Worm (Caenorhabditis elegans) whole organism, young adult: ENCODE data around the gene ddl-2.
A peak's percentile ranks its signal among the peaks of the same experiment; 100 is the strongest.

Source experiments
- B0336.3 ChIP-seq: fragments of 200-800 bp; sonication (Bioruptor generic); IDR thresholded peaks from 2 replicates; pipeline ENCODE4 v1.3.6; 2022; ENCODE audit warnings: missing genetic modification characterization, missing compliant biosample characterization
- C06A6.2 ChIP-seq: fragments of 200-800 bp; sonication (Bioruptor generic); conservative IDR thresholded peaks from 2 replicates; pipeline ENCODE4 v1.3.6; 2022; ENCODE audit warnings: missing genetic modification characterization, missing compliant biosample characterization
- F22D6.2 ChIP-seq: sonication (generic microtip); optimal IDR thresholded peaks from 2 replicates; lab custom pipeline; 2016; ENCODE audit warnings: mild to moderate bottlenecking, missing genetic modification characterization, missing compliant biosample characterization
- F23B12.7 ChIP-seq: sonication (generic microtip); optimal IDR thresholded peaks from 2 replicates; lab custom pipeline; 2017; ENCODE audit warnings: missing genetic modification characterization, mild to moderate bottlenecking, missing compliant biosample characterization, antibody characterized with exemption, moderate library complexity; ENCODE audit not compliant: insufficient read depth
- F33H1.4 ChIP-seq: fragments of 200-800 bp; sonication (Bioruptor generic); IDR thresholded peaks from 2 replicates; pipeline ENCODE4 v1.3.6; 2022; ENCODE audit warnings: missing genetic modification reagents, missing genetic modification characterization, missing compliant biosample characterization
- F57A8.1 ChIP-seq: fragments of 200-800 bp; sonication (Bioruptor generic); optimal IDR thresholded peaks from 2 replicates; lab custom pipeline; 2018; ENCODE audit warnings: mild to moderate bottlenecking, missing genetic modification characterization, moderate library complexity, missing compliant biosample characterization
- F57C9.4 ChIP-seq: sonication (generic microtip); optimal IDR thresholded peaks from 2 replicates; lab custom pipeline; 2017; ENCODE audit warnings: mild to moderate bottlenecking, missing genetic modification characterization, missing compliant biosample characterization
- K11D2.4 ChIP-seq: fragments of 200-800 bp; sonication (Bioruptor generic); IDR thresholded peaks from 2 replicates; pipeline ENCODE4 v1.3.6; 2022; ENCODE audit warnings: missing genetic modification reagents, missing genetic modification characterization, missing compliant biosample characterization
- T07F8.4 ChIP-seq: sonication (generic microtip); optimal IDR thresholded peaks from 2 replicates; lab custom pipeline; 2016; ENCODE audit warnings: mild to moderate bottlenecking, missing genetic modification characterization, moderate library complexity, missing compliant biosample characterization
- Y53F4B.3 ChIP-seq: fragments of 200-800 bp; sonication (Bioruptor generic); IDR thresholded peaks from 2 replicates; pipeline ENCODE4 v1.3.6; 2022; ENCODE audit warnings: missing genetic modification reagents, missing genetic modification characterization, missing compliant biosample characterization
- Y79H2A.3 ChIP-seq: fragments of 200-800 bp; sonication (Bioruptor generic); conservative IDR thresholded peaks from 2 replicates; pipeline ENCODE4 v1.3.6; 2022; ENCODE audit warnings: missing genetic modification reagents, missing genetic modification characterization, missing compliant biosample characterization
- ZK185.1 ChIP-seq: sonication (generic microtip); optimal IDR thresholded peaks from 2 replicates; lab custom pipeline; 2016; ENCODE audit warnings: mild to moderate bottlenecking, missing genetic modification characterization, missing compliant biosample characterization; ENCODE audit not compliant: poor library complexity, severe bottlenecking
- attf-3 ChIP-seq: fragments of 200-800 bp; sonication (Bioruptor generic); conservative IDR thresholded peaks from 2 replicates; pipeline ENCODE4 v1.3.6; 2022; ENCODE audit warnings: missing genetic modification reagents, missing genetic modification characterization, missing compliant biosample characterization
- attf-5 ChIP-seq: fragments of 200-800 bp; sonication (Bioruptor generic); optimal IDR thresholded peaks from 2 replicates; lab custom pipeline; 2018; ENCODE audit warnings: mild to moderate bottlenecking, missing genetic modification characterization, missing compliant biosample characterization
- attf-6 ChIP-seq: fragments of 200-800 bp; sonication (Bioruptor generic); IDR thresholded peaks from 2 replicates; pipeline ENCODE4 v1.3.6; 2022; ENCODE audit warnings: missing genetic modification reagents, missing genetic modification characterization, missing compliant biosample characterization
- bed-1 ChIP-seq: fragments of 200-800 bp; sonication (Bioruptor generic); IDR thresholded peaks from 2 replicates; pipeline ENCODE4 v1.3.6; 2022; ENCODE audit warnings: missing genetic modification reagents, missing genetic modification characterization, missing compliant biosample characterization
- ceh-58 ChIP-seq: fragments of 200-800 bp; sonication (Bioruptor generic); IDR thresholded peaks from 2 replicates; pipeline ENCODE4 v1.3.6; 2022; ENCODE audit warnings: missing genetic modification characterization, missing compliant biosample characterization
- dpff-1 ChIP-seq: sonication (generic microtip); optimal IDR thresholded peaks from 2 replicates; lab custom pipeline; 2017; ENCODE audit warnings: mild to moderate bottlenecking, missing genetic modification characterization, missing compliant biosample characterization
- egl-18 ChIP-seq: fragments of 200-800 bp; sonication (Bioruptor generic); IDR thresholded peaks from 2 replicates; pipeline ENCODE4 v1.3.6; 2022; ENCODE audit warnings: missing genetic modification reagents, missing genetic modification characterization, missing compliant biosample characterization
- ekl-4 ChIP-seq: fragments of 200-800 bp; sonication (Bioruptor generic); IDR thresholded peaks from 2 replicates; pipeline ENCODE4 v1.3.6; 2022; ENCODE audit warnings: missing genetic modification reagents, missing genetic modification characterization, missing compliant biosample characterization
- hlh-12 ChIP-seq: sonication (generic microtip); optimal IDR thresholded peaks from 2 replicates; lab custom pipeline; 2016; ENCODE audit warnings: missing genetic modification characterization, missing compliant biosample characterization
- hrde-1 ChIP-seq: sonication (generic microtip); optimal IDR thresholded peaks from 2 replicates; lab custom pipeline; 2016; ENCODE audit warnings: missing genetic modification characterization, mild to moderate bottlenecking, missing compliant biosample characterization, moderate library complexity, missing genotype, missing genetic modification reagents, borderline replicate concordance
- hsf-1 ChIP-seq: fragments of 200-800 bp; sonication (Bioruptor generic); IDR thresholded peaks from 2 replicates; pipeline ENCODE4 v1.3.6; 2022; ENCODE audit warnings: missing genetic modification reagents, missing genetic modification characterization, missing compliant biosample characterization
- lin-35 ChIP-seq, 3 experiments: fragments of 150-350 bp in 2 of 3; sonication (generic microtip) in 1 of 3; optimal IDR thresholded peaks; 2 replicates each; lab custom pipeline; 2014 to 2018; ENCODE audit warnings: missing biosample characterization in 3 of 3, missing genetic modification characterization in 3 of 3, missing genetic modification reagents in 3 of 3
- lin-40 ChIP-seq: sonication (generic microtip); optimal IDR thresholded peaks from 2 replicates; lab custom pipeline; 2016; ENCODE audit warnings: missing genetic modification characterization, mild to moderate bottlenecking, missing compliant biosample characterization, missing genotype, missing genetic modification reagents
- madf-10 ChIP-seq: sonication (generic microtip); optimal IDR thresholded peaks from 2 replicates; lab custom pipeline; 2016; ENCODE audit warnings: mild to moderate bottlenecking, missing genetic modification characterization, missing compliant biosample characterization
- mxl-1 ChIP-seq: sonication (generic microtip); optimal IDR thresholded peaks from 2 replicates; lab custom pipeline; 2016; ENCODE audit warnings: missing genetic modification characterization, missing compliant biosample characterization
- nfyb-1 ChIP-seq: fragments of 200-800 bp; sonication (Bioruptor generic); IDR thresholded peaks from 2 replicates; pipeline ENCODE4 v1.3.6; 2022; ENCODE audit warnings: missing genetic modification reagents, missing genetic modification characterization, missing compliant biosample characterization
- nhr-80 ChIP-seq: sonication (generic microtip); optimal IDR thresholded peaks from 2 replicates; lab custom pipeline; 2016; ENCODE audit warnings: missing genetic modification characterization, missing compliant biosample characterization
- nhr-90 ChIP-seq: sonication (generic microtip); optimal IDR thresholded peaks from 2 replicates; lab custom pipeline; 2016; ENCODE audit warnings: missing genotype, mild to moderate bottlenecking, missing genetic modification characterization, missing compliant biosample characterization
- pha-4 ChIP-seq: fragments of 150-350 bp; sonication (generic microtip); optimal IDR thresholded peaks from 2 replicates; lab custom pipeline; 2014; ENCODE audit warnings: missing biosample characterization, missing genetic modification reagents, missing genetic modification characterization
- rec-8 ChIP-seq, 2 experiments: sonication (generic microtip); optimal IDR thresholded peaks; 2 replicates each; lab custom pipeline; 2016; ENCODE audit warnings: mild to moderate bottlenecking in 2 of 2, missing genetic modification characterization in 2 of 2, missing genetic modification reagents in 2 of 2, missing genotype in 2 of 2, missing biosample characterization in 1 of 2, missing compliant biosample characterization in 1 of 2, moderate library complexity in 1 of 2
- sdz-38 ChIP-seq: sonication (generic microtip); optimal IDR thresholded peaks from 2 replicates; lab custom pipeline; 2016; ENCODE audit warnings: missing genotype, missing genetic modification characterization, missing compliant biosample characterization
- sea-2 ChIP-seq: fragments of 200-800 bp; sonication (Bioruptor generic); IDR thresholded peaks from 2 replicates; pipeline ENCODE4 v1.3.6; 2022; ENCODE audit warnings: missing genetic modification characterization, missing compliant biosample characterization
- snpc-3.4 ChIP-seq: sonication (generic microtip); optimal IDR thresholded peaks from 2 replicates; lab custom pipeline; 2017; ENCODE audit warnings: missing genetic modification characterization, mild to moderate bottlenecking, missing compliant biosample characterization, antibody characterized with exemption, moderate library complexity, missing genotype, missing genetic modification reagents
- unc-130 ChIP-seq: sonication (generic microtip); optimal IDR thresholded peaks from 2 replicates; lab custom pipeline; 2016; ENCODE audit warnings: missing genetic modification reagents, missing genetic modification characterization, missing compliant biosample characterization
- unc-62 ChIP-seq: fragments of 150-350 bp; optimal IDR thresholded peaks from 2 replicates; lab custom pipeline; 2014; ENCODE audit warnings: missing biosample characterization, missing genetic modification reagents, missing genetic modification characterization
- zfh-2 ChIP-seq: fragments of 200-800 bp; sonication (Bioruptor generic); conservative IDR thresholded peaks from 2 replicates; pipeline ENCODE4 v1.3.6; 2022; ENCODE audit warnings: missing genetic modification reagents, missing genetic modification characterization, missing compliant biosample characterization
- ztf-18 ChIP-seq: sonication (generic microtip); optimal IDR thresholded peaks from 2 replicates; lab custom pipeline; 2016; ENCODE audit warnings: missing genotype, mild to moderate bottlenecking, missing genetic modification characterization, missing compliant biosample characterization

ddl-2 gene

ce11 chrII:13515813-13516212 lies 31.6 kb downstream of the ddl-2 start:
- TF ChIP-seq zfh-2 (GFP tag; lab: Robert Waterston, UW) (peak; percentile 55; the same call in 1 of the 2 replicates), attf-5 (GFP tag; lab: Kevin White, UChicago) (no peak)
- TF ChIP-seq, all 124 proteins: peak for 1

- TF ChIP-seq attf-5 (GFP tag; lab: Kevin White, UChicago): no peak
- TF ChIP-seq nhr-80 (tag; lab: Kevin White, UChicago): peak; percentile 42
- no peak for TF ChIP-seq T07F8.4 (tag; lab: Kevin White, UChicago)
- TF ChIP-seq B0336.3: no peak
- TF ChIP-seq hlh-12: no peak
- TF ChIP-seq sea-2 (GFP tag; lab: Robert Waterston, UW): no peak
Measured at ce11 chrII:13508607-13509006, 38.8 kb downstream of the ddl-2 start.

ce11 chrII:13507535-13507934 lies 39.9 kb downstream of the ddl-2 start, which contains the start of gene nep-17:
nep-17 (plus strand) TSS chrII:13507819.
- TF ChIP-seq F57A8.1 (GFP tag; lab: Kevin White, UChicago): no peak
- TF ChIP-seq C06A6.2 (GFP tag; lab: Robert Waterston, UW): no peak
- TF ChIP-seq unc-62: no peak
- peak; percentile 68 for TF ChIP-seq nhr-80 (tag; lab: Kevin White, UChicago)
- TF ChIP-seq madf-10: no peak
- no peak for TF ChIP-seq ztf-18 (tag; lab: Kevin White, UChicago)
- no peak for TF ChIP-seq F57C9.4
- TF ChIP-seq, all 124 proteins: peak for 1

ce11 chrII:13505977-13506568 lies 41.4 kb downstream of the ddl-2 start:
- TF ChIP-seq nhr-80 (tag; lab: Kevin White, UChicago) (peak; percentile 9), ceh-58 (no peak)

ce11 chrII:13505386-13505785 lies 42.1 kb downstream of the ddl-2 start:
- TF ChIP-seq hsf-1 (GFP tag; lab: Robert Waterston, UW) (no peak), dpff-1 (tag; lab: Kevin White, UChicago) (no peak), attf-3 (GFP tag; lab: Robert Waterston, UW) (no peak), F22D6.2 (tag; lab: Kevin White, UChicago) (no peak), unc-130 (GFP tag; lab: Kevin White, UChicago) (no peak), sdz-38 (no peak), attf-6 (GFP tag; lab: Robert Waterston, UW) (no peak), hrde-1 (tag; lab: Kevin White, UChicago) (no peak), sea-2 (GFP tag; lab: Robert Waterston, UW) (no peak), mxl-1 (tag; lab: Kevin White, UChicago) (no peak), snpc-3.4 (tag; lab: Kevin White, UChicago) (no peak), ceh-58 (no peak), bed-1 (GFP tag; lab: Robert Waterston, UW) (no peak), F33H1.4 (GFP tag; lab: Robert Waterston, UW) (no peak), K11D2.4 (GFP tag; lab: Robert Waterston, UW) (no peak), lin-35 (GFP tag; optimal IDR thresholded peaks at IDR 0.05; lab: Kevin White, UChicago) (no peak)

ce11 chrII:13503653-13504052 lies 43.8 kb downstream of the ddl-2 start, which contains the start of gene F54F11.1:
F54F11.1 (plus strand) TSS chrII:13503953.
- TF ChIP-seq ZK185.1 (tag; lab: Kevin White, UChicago) (no peak), egl-18 (GFP tag; lab: Robert Waterston, UW) (no peak), lin-40 (no peak), Y79H2A.3 (GFP tag; lab: Robert Waterston, UW) (no peak), F23B12.7 (tag; lab: Kevin White, UChicago) (no peak), rec-8 (tag; optimal IDR thresholded peaks at IDR 0.05; lab: Kevin White, UChicago) (no peak), ekl-4 (no peak), nfyb-1 (GFP tag; lab: Robert Waterston, UW) (no peak), nhr-90 (tag; lab: Kevin White, UChicago) (no peak), pha-4 (tag; lab: Kevin White, UChicago) (no peak), hrde-1 (tag; lab: Kevin White, UChicago) (no peak), F57A8.1 (GFP tag; lab: Kevin White, UChicago) (no peak), Y53F4B.3 (GFP tag; lab: Robert Waterston, UW) (no peak)
